Worm (Caenorhabditis elegans) whole organism, mixed stage, embryonic: ENCODE measurements around the gene Y65A5A.24.

ENCODE experiments used
- blmp-1 ChIP-seq: fragments of 150-350 bp; optimal IDR thresholded peaks from 2 replicates; lab custom pipeline; 2014; ENCODE audit warnings: missing biosample characterization, missing genetic modification characterization
- ces-1 ChIP-seq: fragments of 150-350 bp; optimal IDR thresholded peaks from 2 replicates; lab custom pipeline; 2014; ENCODE audit warnings: missing biosample characterization, missing genetic modification reagents, missing genetic modification characterization
- lin-13 ChIP-seq: fragments of 150-350 bp; optimal IDR thresholded peaks from 2 replicates; lab custom pipeline; 2014; ENCODE audit warnings: missing biosample characterization, missing genetic modification characterization
- lsy-2 ChIP-seq: fragments of 150-350 bp; optimal IDR thresholded peaks from 2 replicates; lab custom pipeline; 2014; ENCODE audit warnings: missing biosample characterization, missing genetic modification characterization
- mab-5 ChIP-seq: fragments of 150-350 bp; optimal IDR thresholded peaks from 2 replicates; lab custom pipeline; 2014; ENCODE audit warnings: missing biosample characterization, missing genetic modification characterization
- mls-2 ChIP-seq: sonication (generic microtip); optimal IDR thresholded peaks from 2 replicates; lab custom pipeline; 2016; ENCODE audit warnings: mild to moderate bottlenecking, missing genetic modification characterization, moderate library complexity, missing compliant biosample characterization
- nhr-12 ChIP-seq: fragments of 150-350 bp; optimal IDR thresholded peaks from 2 replicates; lab custom pipeline; 2014; ENCODE audit warnings: missing biosample characterization, missing genetic modification characterization
- nhr-237 ChIP-seq: fragments of 150-350 bp; optimal IDR thresholded peaks from 2 replicates; lab custom pipeline; 2014; ENCODE audit warnings: missing biosample characterization, missing genetic modification characterization
- nhr-76 ChIP-seq: sonication (generic microtip); optimal IDR thresholded peaks from 2 replicates; lab custom pipeline; 2017; ENCODE audit warnings: missing biosample characterization, missing genetic modification characterization
- snpc-4 ChIP-seq: fragments of 150-350 bp; optimal IDR thresholded peaks from 2 replicates; lab custom pipeline; 2014; ENCODE audit warnings: missing biosample characterization, missing genetic modification characterization
- unc-120 ChIP-seq: sonication (generic microtip); optimal IDR thresholded peaks from 2 replicates; lab custom pipeline; 2017; ENCODE audit warnings: missing genetic modification characterization, missing compliant biosample characterization; ENCODE audit not compliant: poor library complexity, severe bottlenecking
- unc-39 ChIP-seq: fragments of 150-350 bp; optimal IDR thresholded peaks from 2 replicates; lab custom pipeline; 2014; ENCODE audit warnings: missing biosample characterization, missing genetic modification characterization

- no peak for TF ChIP-seq lsy-2
- no peak for TF ChIP-seq unc-120
- no peak for TF ChIP-seq nhr-12 (tag; lab: Kevin White, UChicago)
- TF ChIP-seq ces-1 (GFP tag; lab: Kevin White, UChicago): no peak
- TF ChIP-seq unc-39 (tag; lab: Kevin White, UChicago): no peak
- no peak for TF ChIP-seq lin-13 (tag; lab: Kevin White, UChicago)
- no peak for TF ChIP-seq mls-2 (tag; lab: Kevin White, UChicago)
- no peak for TF ChIP-seq nhr-76 (tag; lab: Kevin White, UChicago)
- no peak for TF ChIP-seq snpc-4 (tag; lab: Kevin White, UChicago)
- no peak for TF ChIP-seq blmp-1 (tag; lab: Kevin White, UChicago)
- TF ChIP-seq mab-5: no peak
- no peak for TF ChIP-seq nhr-237 (tag; lab: Kevin White, UChicago)
These were observed 2.3 kb upstream of the Y65A5A.24 start for ce11 chrIV:16391470-16391869.
